Fruit fly (Drosophila melanogaster) whole organism, embryonic: ENCODE data around the gene Etl1.
A peak's percentile ranks its signal among the peaks of the same experiment; 100 is the strongest.

Experiments
- Adf1 ChIP-seq: fragments of 200-800 bp; sonication (Bioruptor generic); IDR thresholded peaks from 2 replicates; pipeline ENCODE4 v1.3.6; 2022; ENCODE audit warnings: missing biosample characterization, missing genetic modification characterization
- Aef1 ChIP-seq: fragments of 200-800 bp; sonication (Bioruptor generic); IDR thresholded peaks from 3 replicates; pipeline ENCODE4 v1.3.6; 2022; ENCODE audit warnings: missing biosample characterization, missing genetic modification characterization
- Bdp1 ChIP-seq: fragments of 200-800 bp; sonication (Bioruptor generic); optimal IDR thresholded peaks from 3 replicates; lab custom pipeline; 2016; ENCODE audit warnings: missing biosample characterization, missing genetic modification characterization
- CG10147 ChIP-seq: fragments of 200-800 bp; sonication (Bioruptor generic); optimal IDR thresholded peaks from 2 replicates; lab custom pipeline; 2019; ENCODE audit warnings: missing biosample characterization, mild to moderate bottlenecking, missing genetic modification characterization, moderate library complexity
- CG10654 ChIP-seq: fragments of 200-800 bp; sonication (Bioruptor generic); optimal IDR thresholded peaks from 2 replicates; lab custom pipeline; 2016; ENCODE audit warnings: missing biosample characterization, missing genetic modification characterization
- CG10979 ChIP-seq: fragments of 200-800 bp; sonication (Bioruptor generic); optimal IDR thresholded peaks from 2 replicates; lab custom pipeline; 2018; ENCODE audit warnings: missing biosample characterization, mild to moderate bottlenecking, missing genetic modification characterization, moderate library complexity
- CG11085 ChIP-seq: fragments of 200-800 bp; sonication (Bioruptor generic); IDR thresholded peaks from 2 replicates; pipeline ENCODE4 v1.3.6; 2022; ENCODE audit warnings: missing biosample characterization, missing genetic modification characterization
- CG12155 ChIP-seq: fragments of 200-800 bp; sonication (Bioruptor generic); optimal IDR thresholded peaks from 3 replicates; lab custom pipeline; 2016; ENCODE audit warnings: missing biosample characterization, missing genetic modification characterization
- CG12299 ChIP-seq: fragments of 200-800 bp; sonication (Bioruptor generic); optimal IDR thresholded peaks from 2 replicates; lab custom pipeline; 2018; ENCODE audit warnings: missing biosample characterization, mild to moderate bottlenecking, missing genetic modification characterization
- CG12659 ChIP-seq: fragments of 200-800 bp; sonication (Bioruptor generic); optimal IDR thresholded peaks from 3 replicates; lab custom pipeline; 2017; ENCODE audit warnings: mild to moderate bottlenecking, missing biosample characterization, missing genetic modification reagents, missing genetic modification characterization
- CG13775 ChIP-seq: fragments of 200-800 bp; sonication (Bioruptor generic); optimal IDR thresholded peaks from 3 replicates; lab custom pipeline; 2017; ENCODE audit warnings: missing biosample characterization, mild to moderate bottlenecking, missing genetic modification characterization
- CG14014 ChIP-seq: fragments of 200-800 bp; sonication (Bioruptor generic); IDR thresholded peaks from 2 replicates; pipeline ENCODE4 v1.3.6; 2022; ENCODE audit warnings: missing biosample characterization, missing genetic modification characterization
- CG16863 ChIP-seq: fragments of 200-800 bp; sonication (Bioruptor generic); optimal IDR thresholded peaks from 3 replicates; lab custom pipeline; 2016; ENCODE audit warnings: missing biosample characterization, missing genetic modification characterization
- CG17186 ChIP-seq: fragments of 200-800 bp; sonication (Bioruptor generic); optimal IDR thresholded peaks from 3 replicates; lab custom pipeline; 2017; ENCODE audit warnings: missing biosample characterization, missing genetic modification reagents, missing genetic modification characterization
- CG17328 ChIP-seq: fragments of 200-800 bp; sonication (Bioruptor generic); IDR thresholded peaks from 2 replicates; pipeline ENCODE4 v1.3.6; 2022; ENCODE audit warnings: missing biosample characterization, missing genetic modification characterization
- CG2116 ChIP-seq: fragments of 200-800 bp; sonication (Bioruptor generic); optimal IDR thresholded peaks from 3 replicates; lab custom pipeline; 2018; ENCODE audit warnings: missing biosample characterization, mild to moderate bottlenecking, missing genetic modification characterization
- CG31388 ChIP-seq: fragments of 200-800 bp; sonication (Bioruptor generic); optimal IDR thresholded peaks from 2 replicates; lab custom pipeline; 2016; ENCODE audit warnings: missing biosample characterization, missing genetic modification characterization
- CG4282 ChIP-seq: fragments of 200-800 bp; sonication (Bioruptor generic); optimal IDR thresholded peaks from 2 replicates; lab custom pipeline; 2016; ENCODE audit warnings: missing biosample characterization, missing genetic modification characterization
- CG6254 ChIP-seq: fragments of 200-800 bp; sonication (Bioruptor generic); optimal IDR thresholded peaks from 3 replicates; lab custom pipeline; 2017; ENCODE audit warnings: mild to moderate bottlenecking, missing biosample characterization, missing genetic modification reagents, missing genetic modification characterization
- CG6689 ChIP-seq: fragments of 200-800 bp; sonication (Bioruptor generic); IDR thresholded peaks from 2 replicates; pipeline ENCODE4 v1.3.6; 2022; ENCODE audit warnings: missing biosample characterization, missing genetic modification characterization
- CG7556 ChIP-seq: fragments of 200-800 bp; sonication (Bioruptor generic); optimal IDR thresholded peaks from 2 replicates; lab custom pipeline; 2017; ENCODE audit warnings: missing biosample characterization, mild to moderate bottlenecking, missing genetic modification characterization
- CG7745 ChIP-seq: fragments of 200-800 bp; sonication (Bioruptor generic); optimal IDR thresholded peaks from 2 replicates; lab custom pipeline; 2018; ENCODE audit warnings: missing biosample characterization, mild to moderate bottlenecking, missing genetic modification characterization, moderate library complexity
- CG8281 ChIP-seq: fragments of 200-800 bp; sonication (Bioruptor generic); optimal IDR thresholded peaks from 2 replicates; lab custom pipeline; 2018; ENCODE audit warnings: missing biosample characterization, mild to moderate bottlenecking, missing genetic modification characterization, moderate library complexity
- CG8359 ChIP-seq: fragments of 200-800 bp; sonication (Bioruptor generic); optimal IDR thresholded peaks from 2 replicates; lab custom pipeline; 2017; ENCODE audit warnings: missing biosample characterization, mild to moderate bottlenecking, missing genetic modification characterization, borderline replicate concordance
- CHES-1-like ChIP-seq: fragments of 200-800 bp; sonication (Bioruptor generic); optimal IDR thresholded peaks from 2 replicates; lab custom pipeline; 2016; ENCODE audit warnings: missing biosample characterization, missing genetic modification characterization
- Dip3 ChIP-seq: fragments of 200-800 bp; sonication (Bioruptor generic); optimal IDR thresholded peaks from 3 replicates; lab custom pipeline; 2016; ENCODE audit warnings: missing biosample characterization, missing genetic modification characterization
- Dref ChIP-seq: fragments of 200-800 bp; sonication (Bioruptor generic); IDR thresholded peaks from 2 replicates; pipeline ENCODE4 v1.3.6; 2022; ENCODE audit warnings: missing biosample characterization, missing genetic modification characterization
- H2.0 ChIP-seq: fragments of 200-800 bp; sonication (Bioruptor generic); IDR thresholded peaks from 2 replicates; pipeline ENCODE4 v1.3.6; 2022; ENCODE audit warnings: missing biosample characterization, missing genetic modification characterization
- Jarid2 ChIP-seq: fragments of 200-800 bp; sonication (Bioruptor generic); optimal IDR thresholded peaks from 3 replicates; lab custom pipeline; 2017; ENCODE audit warnings: mild to moderate bottlenecking, missing biosample characterization, missing genetic modification reagents, missing genetic modification characterization
- Sox100B ChIP-seq: fragments of 200-800 bp; sonication (Bioruptor generic); optimal IDR thresholded peaks from 3 replicates; lab custom pipeline; 2018; ENCODE audit warnings: missing biosample characterization, mild to moderate bottlenecking, missing genetic modification characterization
- ash1 ChIP-seq: fragments of 200-800 bp; sonication (Bioruptor generic); optimal IDR thresholded peaks from 2 replicates; lab custom pipeline; 2018; ENCODE audit warnings: missing biosample characterization, mild to moderate bottlenecking, missing genetic modification characterization
- caup ChIP-seq: fragments of 200-800 bp; sonication (Bioruptor generic); optimal IDR thresholded peaks from 3 replicates; lab custom pipeline; 2017; ENCODE audit warnings: missing biosample characterization, mild to moderate bottlenecking, missing genetic modification characterization, moderate library complexity; ENCODE audit not compliant: severe bottlenecking
- ci ChIP-seq: fragments of 200-800 bp; sonication (Bioruptor generic); IDR thresholded peaks from 3 replicates; pipeline ENCODE4 v1.3.6; 2022; ENCODE audit warnings: missing biosample characterization, missing genetic modification characterization
- crc ChIP-seq: fragments of 200-800 bp; sonication (Bioruptor generic); optimal IDR thresholded peaks from 2 replicates; lab custom pipeline; 2016; ENCODE audit warnings: missing biosample characterization, missing genetic modification characterization
- disco-r ChIP-seq: fragments of 200-800 bp; sonication (Bioruptor generic); optimal IDR thresholded peaks from 2 replicates; lab custom pipeline; 2016; ENCODE audit warnings: missing biosample characterization, missing genetic modification characterization
- en ChIP-seq: fragments of 200-800 bp; sonication (Bioruptor generic); optimal IDR thresholded peaks from 2 replicates; lab custom pipeline; 2016; ENCODE audit warnings: missing biosample characterization, missing genetic modification characterization
- fd102C ChIP-seq: fragments of 200-800 bp; sonication (Bioruptor generic); optimal IDR thresholded peaks from 2 replicates; lab custom pipeline; 2018; ENCODE audit warnings: missing biosample characterization, mild to moderate bottlenecking, missing genetic modification characterization, moderate library complexity
- ind ChIP-seq: fragments of 200-800 bp; sonication (Bioruptor generic); optimal IDR thresholded peaks from 3 replicates; lab custom pipeline; 2016; ENCODE audit warnings: missing biosample characterization, missing genetic modification characterization
- lbe ChIP-seq: fragments of 200-800 bp; sonication (Bioruptor generic); optimal IDR thresholded peaks from 2 replicates; lab custom pipeline; 2016; ENCODE audit warnings: missing biosample characterization, mild to moderate bottlenecking, missing genetic modification characterization
- odd ChIP-seq: fragments of 200-800 bp; sonication (Bioruptor generic); optimal IDR thresholded peaks from 2 replicates; lab custom pipeline; 2017; ENCODE audit warnings: missing biosample characterization, mild to moderate bottlenecking, missing genetic modification characterization
- onecut ChIP-seq: fragments of 200-800 bp; sonication (Bioruptor generic); IDR thresholded peaks from 2 replicates; pipeline ENCODE4 v1.3.6; 2022; ENCODE audit warnings: missing biosample characterization, missing genetic modification characterization
- psq ChIP-seq: fragments of 200-800 bp; sonication (Bioruptor generic); optimal IDR thresholded peaks from 2 replicates; lab custom pipeline; 2017; ENCODE audit warnings: missing biosample characterization, missing genetic modification characterization
- sens-2 ChIP-seq: fragments of 200-800 bp; sonication (Bioruptor generic); IDR thresholded peaks from 2 replicates; pipeline ENCODE4 v1.3.6; 2022; ENCODE audit warnings: missing biosample characterization, missing genetic modification characterization
- sisA ChIP-seq: fragments of 200-800 bp; sonication (Bioruptor generic); IDR thresholded peaks from 2 replicates; pipeline ENCODE4 v1.3.6; 2022; ENCODE audit warnings: missing biosample characterization, missing genetic modification characterization
- tin ChIP-seq: fragments of 200-800 bp; sonication (Bioruptor generic); optimal IDR thresholded peaks from 3 replicates; lab custom pipeline; 2016; ENCODE audit warnings: missing biosample characterization, missing genetic modification characterization
- trem ChIP-seq: fragments of 200-800 bp; optimal IDR thresholded peaks from 3 replicates; lab custom pipeline; 2019; ENCODE audit warnings: missing biosample characterization, mild to moderate bottlenecking, missing genetic modification characterization, moderate library complexity

Etl1 gene

dm6 chr2L:9918020-9918959 is 5.9 kb upstream of the Etl1 start, which contains the start of the genes CG5885 and CG4598 (continued):
- TF ChIP-seq Dref (GFP tag; lab: Robert Waterston, UW) (peak; percentile 94), trem (tag; lab: Kevin White, UChicago) (peak; percentile 23), ash1 (GFP tag; lab: Kevin White, UChicago) (no peak), caup (GFP tag; lab: Kevin White, UChicago) (peak; percentile 59), Sox100B (peak; percentile 65), Bdp1 (GFP tag; lab: Kevin White, UChicago) (peak; percentile 22), CG8281 (tag; lab: Kevin White, UChicago) (no peak), CG8359 (GFP tag; lab: Kevin White, UChicago) (no peak), CG6254 (GFP tag; lab: Kevin White, UChicago) (no peak), disco-r (GFP tag; lab: Kevin White, UChicago) (no peak), CG10979 (tag; lab: Kevin White, UChicago) (peak; percentile 58), CG10654 (peak; percentile 39), crc (GFP tag; lab: Kevin White, UChicago) (peak; percentile 22), CG11085 (GFP tag; lab: Robert Waterston, UW) (no peak), ci (peak; percentile 85), H2.0 (GFP tag; lab: Robert Waterston, UW) (peak; percentile 65; the same call in 1 of the 2 replicates), CG6689 (GFP tag; lab: Robert Waterston, UW) (peak; percentile 43; the same call in 1 of the 2 replicates), CG12659 (GFP tag; lab: Kevin White, UChicago) (peak; percentile 78)

- TF ChIP-seq odd (GFP tag; lab: Kevin White, UChicago) (peak; percentile 62), CG7745 (tag; lab: Kevin White, UChicago) (no peak), sens-2 (GFP tag; lab: Robert Waterston, UW) (peak; percentile 45; the same call in 1 of the 2 replicates), en (no peak), fd102C (GFP tag; lab: Kevin White, UChicago) (no peak), Jarid2 (GFP tag; lab: Kevin White, UChicago) (peak; percentile 48), CG7556 (GFP tag; lab: Kevin White, UChicago) (peak; percentile 65), CG12155 (GFP tag; lab: Kevin White, UChicago) (peak; percentile 15), CG4282 (GFP tag; lab: Kevin White, UChicago) (peak; percentile 36), tin (GFP tag; lab: Kevin White, UChicago) (peak; percentile 36), sisA (GFP tag; lab: Robert Waterston, UW) (0 out of 2 replicates have a peak, but pooled peaks have one; percentile 17), ind (peak; percentile 61), CG31388 (no peak), Adf1 (peak; percentile 38; the same call in 1 of the 2 replicates), CG14014 (GFP tag; lab: Robert Waterston, UW) (peak; percentile 70), CHES-1-like (GFP tag; lab: Kevin White, UChicago) (peak; percentile 65), onecut (peak; percentile 58), CG17186 (GFP tag; lab: Kevin White, UChicago) (no peak), CG17328 (peak; percentile 69), Aef1 (GFP tag; lab: Robert Waterston, UW) (0 out of 3 replicates have a peak, but pooled peaks have one; percentile 11), lbe (GFP tag; lab: Kevin White, UChicago) (peak; percentile 75), CG2116 (GFP tag; lab: Kevin White, UChicago) (peak; percentile 21), CG12299 (tag; lab: Kevin White, UChicago) (peak; percentile 10), Dip3 (GFP tag; lab: Kevin White, UChicago) (peak; percentile 52), CG16863 (GFP tag; lab: Kevin White, UChicago) (peak; percentile 58), CG10147 (GFP tag; lab: Kevin White, UChicago) (peak; percentile 19), CG13775 (peak; percentile 17), psq (no peak)
Measured at dm6 chr2L:9915011-9915850, 2.8 kb upstream of the Etl1 start, which contains the start of gene yip2. TSS of gene yip2 (plus strand) at chr2L:9915253.
